Worm (Caenorhabditis elegans) whole organism, L4 larva: ENCODE measurements around the gene oac-2.
A peak's percentile ranks its signal among the peaks of the same experiment; 100 is the strongest.

Experiments used
- F10B5.3 ChIP-seq: sonication (generic microtip); optimal IDR thresholded peaks from 2 replicates; lab custom pipeline; 2016; ENCODE audit warnings: mild to moderate bottlenecking, missing genetic modification characterization, missing compliant biosample characterization
- F26F4.8 ChIP-seq: fragments of 200-800 bp; sonication (Bioruptor generic); conservative IDR thresholded peaks from 2 replicates; pipeline ENCODE4 v1.3.6; 2022; ENCODE audit warnings: missing genetic modification characterization, missing compliant biosample characterization
- F37D6.2 ChIP-seq: sonication (generic microtip); optimal IDR thresholded peaks from 2 replicates; lab custom pipeline; 2016; ENCODE audit warnings: mild to moderate bottlenecking, missing genetic modification characterization, missing compliant biosample characterization
- F44E2.7 ChIP-seq: fragments of 200-800 bp; sonication (Bioruptor generic); IDR thresholded peaks from 2 replicates; pipeline ENCODE4 v2.1.2; 2022; ENCODE audit warnings: missing genetic modification characterization, missing compliant biosample characterization
- R02D3.7 ChIP-seq: fragments of 150-350 bp; sonication (generic microtip); optimal IDR thresholded peaks from 3 replicates; lab custom pipeline; 2014; ENCODE audit warnings: missing biosample characterization, missing genetic modification characterization
- T26A8.4 ChIP-seq: fragments of 200-800 bp; sonication (Bioruptor generic); IDR thresholded peaks from 2 replicates; pipeline ENCODE4 v1.3.6; 2022; ENCODE audit warnings: missing genetic modification characterization, missing compliant biosample characterization
- arid-1 ChIP-seq: fragments of 200-800 bp; sonication (Bioruptor generic); conservative IDR thresholded peaks from 2 replicates; pipeline ENCODE4 v1.3.6; 2022; ENCODE audit warnings: missing genetic modification reagents, missing genetic modification characterization, missing compliant biosample characterization
- daf-16 ChIP-seq, 3 experiments: sonication (generic microtip); optimal IDR thresholded peaks; 2 replicates each; lab custom pipeline; 2016 to 2017; ENCODE audit warnings: missing genetic modification characterization in 3 of 3, missing genetic modification reagents in 3 of 3, mild to moderate bottlenecking in 2 of 3, missing compliant biosample characterization in 2 of 3, missing biosample characterization in 1 of 3, moderate library complexity in 1 of 3
- daf-19 ChIP-seq: fragments of 200-800 bp; sonication (Bioruptor generic); conservative IDR thresholded peaks from 2 replicates; pipeline ENCODE4 v1.3.6; 2022; ENCODE audit warnings: missing genetic modification characterization, missing compliant biosample characterization
- dmd-6 ChIP-seq: fragments of 200-800 bp; sonication (Bioruptor generic); IDR thresholded peaks from 2 replicates; pipeline ENCODE4 v1.3.6; 2022; ENCODE audit warnings: missing genetic modification reagents, missing genetic modification characterization, missing compliant biosample characterization
- egl-27 ChIP-seq: sonication (generic microtip); optimal IDR thresholded peaks from 3 replicates; lab custom pipeline; 2017; ENCODE audit warnings: missing biosample characterization, missing genetic modification reagents, missing genetic modification characterization
- hmg-1.1 ChIP-seq: fragments of 200-800 bp; sonication (Bioruptor generic); IDR thresholded peaks from 2 replicates; pipeline ENCODE4 v1.3.6; 2022; ENCODE audit warnings: missing genetic modification reagents, missing genetic modification characterization, missing compliant biosample characterization
- lim-7 ChIP-seq: fragments of 200-800 bp; sonication (Bioruptor generic); IDR thresholded peaks from 2 replicates; pipeline ENCODE4 v1.3.6; 2022; ENCODE audit warnings: missing genetic modification characterization, missing compliant biosample characterization
- lin-13 ChIP-seq: fragments of 150-350 bp; optimal IDR thresholded peaks from 2 replicates; lab custom pipeline; 2014; ENCODE audit warnings: missing biosample characterization, missing genetic modification reagents, missing genetic modification characterization
- lsy-2 ChIP-seq, 2 experiments: fragments of 150-350 bp in 1 of 2; sonication (generic microtip) in 1 of 2; optimal IDR thresholded peaks; 2 replicates each; lab custom pipeline; 2014 to 2017; ENCODE audit warnings: missing biosample characterization in 2 of 2, missing genetic modification characterization in 2 of 2
- mxl-2 ChIP-seq: fragments of 200-800 bp; sonication (Bioruptor generic); conservative IDR thresholded peaks from 2 replicates; pipeline ENCODE4 v1.3.6; 2022; ENCODE audit warnings: missing genetic modification reagents, missing genetic modification characterization, missing compliant biosample characterization
- nhr-102 ChIP-seq: sonication (generic microtip); optimal IDR thresholded peaks from 2 replicates; lab custom pipeline; 2016; ENCODE audit warnings: mild to moderate bottlenecking, missing genetic modification characterization, moderate library complexity, missing compliant biosample characterization
- nhr-41 ChIP-seq: fragments of 200-800 bp; sonication (Bioruptor generic); IDR thresholded peaks from 2 replicates; pipeline ENCODE4 v1.3.6; 2022; ENCODE audit warnings: missing genetic modification reagents, missing genetic modification characterization, missing compliant biosample characterization
- nhr-42 ChIP-seq: fragments of 200-800 bp; sonication (Bioruptor generic); IDR thresholded peaks from 2 replicates; pipeline ENCODE4 v1.3.6; 2022; ENCODE audit warnings: missing genetic modification characterization, missing compliant biosample characterization
- nhr-76 ChIP-seq: fragments of 150-350 bp; optimal IDR thresholded peaks from 2 replicates; lab custom pipeline; 2014; ENCODE audit warnings: missing biosample characterization, missing genetic modification characterization
- pha-4 ChIP-seq, 2 experiments: fragments of 150-350 bp in 1 of 2; fragments of 200-800 bp in 1 of 2; sonication (Bioruptor generic) in 1 of 2; IDR thresholded peaks in 1 of 2; optimal IDR thresholded peaks in 1 of 2; 2 replicates each; pipeline versions ENCODE4 v1.3.6 to Lab custom; 2014 to 2022; ENCODE audit warnings: missing genetic modification characterization in 2 of 2, missing genetic modification reagents in 2 of 2, missing biosample characterization in 1 of 2, missing compliant biosample characterization in 1 of 2
- php-3 ChIP-seq: fragments of 200-800 bp; sonication (Bioruptor generic); IDR thresholded peaks from 2 replicates; pipeline ENCODE4 v1.3.6; 2022; ENCODE audit warnings: missing genetic modification reagents, missing genetic modification characterization, missing compliant biosample characterization
- snpc-1.2 ChIP-seq: fragments of 200-800 bp; sonication (Bioruptor generic); IDR thresholded peaks from 2 replicates; pipeline ENCODE4 v1.3.6; 2022; ENCODE audit warnings: missing genetic modification reagents, missing genetic modification characterization, missing compliant biosample characterization
- tag-97 ChIP-seq: fragments of 200-800 bp; sonication (Bioruptor generic); IDR thresholded peaks from 2 replicates; pipeline ENCODE4 v1.3.6; 2022; ENCODE audit warnings: missing genetic modification characterization, missing compliant biosample characterization
- unc-39 ChIP-seq: sonication (generic microtip); optimal IDR thresholded peaks from 2 replicates; lab custom pipeline; 2017; ENCODE audit warnings: missing biosample characterization, missing genetic modification characterization
- unc-62 ChIP-seq, 3 experiments: fragments of 150-350 bp in 1 of 3; sonication (generic microtip); optimal IDR thresholded peaks in 2 of 3; peaks in 1 of 3; 1 replicate in 1 of 3; 2 replicates in 2 of 3; lab custom pipeline; 2014 to 2017; ENCODE audit warnings: missing biosample characterization in 3 of 3, missing genetic modification characterization in 3 of 3, missing genetic modification reagents in 3 of 3, missing genotype in 1 of 3
- vab-7 ChIP-seq: fragments of 200-800 bp; sonication (Bioruptor generic); IDR thresholded peaks from 2 replicates; pipeline ENCODE4 v1.3.6; 2022; ENCODE audit warnings: missing genetic modification reagents, missing genetic modification characterization, missing compliant biosample characterization
- ztf-7 ChIP-seq: fragments of 150-350 bp; optimal IDR thresholded peaks from 2 replicates; lab custom pipeline; 2014; ENCODE audit warnings: missing biosample characterization, missing genetic modification characterization

oac-2 gene

ce11 chrV:3468436-3468835 lies 6.5 kb downstream of the oac-2 start, which contains the start of gene gst-33 (continued):
- no peak for TF ChIP-seq pha-4 (GFP tag; IDR thresholded peaks at IDR 0.05; lab: Robert Waterston, UW)
- no peak for TF ChIP-seq pha-4 (tag; optimal IDR thresholded peaks at IDR 0.05; lab: Kevin White, UChicago)
- TF ChIP-seq daf-16 (GFP tag; optimal IDR thresholded peaks at IDR 0.05; lab: Kevin White, UChicago) = no peak
- peak; percentile 87 for TF ChIP-seq daf-16 (tag; optimal IDR thresholded peaks at IDR 0.05; lab: Kevin White, UChicago)
- no peak for TF ChIP-seq unc-39
- peak; percentile 97 for TF ChIP-seq nhr-102 (tag; lab: Kevin White, UChicago)
- no peak for TF ChIP-seq T26A8.4

- TF ChIP-seq R02D3.7 (tag; lab: Kevin White, UChicago) (no peak), F37D6.2 (tag; lab: Kevin White, UChicago) (no peak), unc-62 (GFP tag; optimal IDR thresholded peaks at IDR 0.05 in 1 of 2; lab: Kevin White, UChicago) (peak in 1 of 2 experiments; percentile 92), unc-62 (tag; optimal IDR thresholded peaks at IDR 0.05; lab: Kevin White, UChicago) (no peak)
These were observed 10.0 kb downstream of the oac-2 start for ce11 chrV:3464897-3465296.

- TF ChIP-seq F44E2.7 (no peak), lin-13 (no peak), F26F4.8 (GFP tag; lab: Robert Waterston, UW) (no peak), dmd-6 (no peak), snpc-1.2 (GFP tag; lab: Robert Waterston, UW) (no peak), nhr-42 (GFP tag; lab: Robert Waterston, UW) (no peak), tag-97 (GFP tag; lab: Robert Waterston, UW) (no peak), php-3 (GFP tag; lab: Robert Waterston, UW) (no peak), nhr-41 (GFP tag; lab: Robert Waterston, UW) (no peak)
These were observed 11.4 kb downstream of the oac-2 start, which contains the start of gene slc-28.1 for ce11 chrV:3463514-3463913. Gene slc-28.1, plus strand, starts transcription at chrV:3463814.

ce11 chrV:3459919-3460318 lies 15.0 kb downstream of the oac-2 start, which contains the start of gene slc-28.2:
Gene slc-28.2, plus strand, starts transcription at chrV:3460219.
- TF ChIP-seq vab-7 (GFP tag; lab: Robert Waterston, UW) (no peak), dmd-6 (no peak), F10B5.3 (tag; lab: Kevin White, UChicago) (no peak), pha-4 (GFP tag; IDR thresholded peaks at IDR 0.05; lab: Robert Waterston, UW) (no peak), pha-4 (tag; optimal IDR thresholded peaks at IDR 0.05; lab: Kevin White, UChicago) (no peak), snpc-1.2 (GFP tag; lab: Robert Waterston, UW) (no peak), ztf-7 (no peak), lsy-2 (tag; optimal IDR thresholded peaks at IDR 0.05; lab: Kevin White, UChicago) (no peak), mxl-2 (GFP tag; lab: Robert Waterston, UW) (no peak)

- TF ChIP-seq lim-7 (GFP tag; lab: Robert Waterston, UW) = peak; percentile 67
- TF ChIP-seq daf-16 (GFP tag; optimal IDR thresholded peaks at IDR 0.05; lab: Kevin White, UChicago) = peak in 1 of 2 experiments; percentile 35
- no peak for TF ChIP-seq daf-16 (tag; optimal IDR thresholded peaks at IDR 0.05; lab: Kevin White, UChicago)
- TF ChIP-seq vab-7 (GFP tag; lab: Robert Waterston, UW) = peak; percentile 51; the same call in 1 of the 2 replicates
- peak; percentile 41; the same call in 1 of the 2 replicates for TF ChIP-seq pha-4 (GFP tag; IDR thresholded peaks at IDR 0.05; lab: Robert Waterston, UW)
- no peak for TF ChIP-seq pha-4 (tag; optimal IDR thresholded peaks at IDR 0.05; lab: Kevin White, UChicago)
- peak; percentile 38; the same call in 1 of the 2 replicates for TF ChIP-seq snpc-1.2 (GFP tag; lab: Robert Waterston, UW)
- TF ChIP-seq daf-19 (GFP tag; lab: Robert Waterston, UW) = 0 out of 2 replicates have a peak, but pooled peaks have one; percentile 28
- no peak for TF ChIP-seq arid-1
- TF ChIP-seq egl-27 (tag; lab: Kevin White, UChicago) = no peak
- TF ChIP-seq hmg-1.1 (GFP tag; lab: Robert Waterston, UW) = 0 out of 2 replicates have a peak, but pooled peaks have one; percentile 28
- TF ChIP-seq nhr-102 (tag; lab: Kevin White, UChicago) = peak; percentile 58
- TF ChIP-seq unc-62 (GFP tag; optimal IDR thresholded peaks at IDR 0.05 in 1 of 2; lab: Kevin White, UChicago) = peak in 1 of 2 experiments; percentile 2
- TF ChIP-seq unc-62 (tag; optimal IDR thresholded peaks at IDR 0.05; lab: Kevin White, UChicago) = no peak
- TF ChIP-seq nhr-76 = no peak
These were observed 19.7 kb downstream of the oac-2 start for ce11 chrV:3455135-3455747.
